Fruit fly (Drosophila melanogaster): ENCODE measurements around the gene Jupiter.

The Jupiter gene

DNA sequence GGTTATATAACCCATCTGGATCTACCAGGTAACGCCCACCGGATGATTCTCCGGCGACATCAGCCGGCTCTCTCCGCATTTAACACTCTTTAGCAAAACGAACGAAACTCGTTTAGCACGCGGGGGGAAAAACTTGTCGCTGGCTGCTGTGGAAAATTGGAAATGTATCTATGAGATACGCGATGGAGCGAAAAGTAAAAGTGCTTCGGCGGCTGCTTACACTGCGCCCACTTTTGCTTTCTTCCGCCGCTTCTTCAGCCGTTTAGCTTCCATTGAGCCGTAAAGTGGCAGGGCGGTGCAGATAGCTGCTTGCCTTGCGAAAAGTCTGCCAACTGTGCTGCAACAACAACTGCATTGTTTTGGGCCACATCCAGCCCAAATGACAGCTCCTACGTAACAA lies 41.5 kb upstream of the Jupiter start:
- TF ChIP-seq Ets98B (GFP tag; IDR thresholded peaks at IDR 0.05) (no peak), CG4496 (GFP tag; IDR thresholded peaks at IDR 0.05) (no peak; the same call in 2 of the 3 replicates), CG10348 (GFP tag; IDR thresholded peaks at IDR 0.05) (no peak), gl (tag; optimal IDR thresholded peaks at IDR 0.05) (no peak), CG14655 (GFP tag; optimal IDR thresholded peaks at IDR 0.05) (peak; percentile 36), fd96Ca (GFP tag; IDR thresholded peaks at IDR 0.05) (peak; percentile 14; the same call in 1 of the 3 replicates), CG32121 (GFP tag; IDR thresholded peaks at IDR 0.05) (no peak), CG8301 (tag; optimal IDR thresholded peaks at IDR 0.05) (peak; percentile 32)

DNA sequence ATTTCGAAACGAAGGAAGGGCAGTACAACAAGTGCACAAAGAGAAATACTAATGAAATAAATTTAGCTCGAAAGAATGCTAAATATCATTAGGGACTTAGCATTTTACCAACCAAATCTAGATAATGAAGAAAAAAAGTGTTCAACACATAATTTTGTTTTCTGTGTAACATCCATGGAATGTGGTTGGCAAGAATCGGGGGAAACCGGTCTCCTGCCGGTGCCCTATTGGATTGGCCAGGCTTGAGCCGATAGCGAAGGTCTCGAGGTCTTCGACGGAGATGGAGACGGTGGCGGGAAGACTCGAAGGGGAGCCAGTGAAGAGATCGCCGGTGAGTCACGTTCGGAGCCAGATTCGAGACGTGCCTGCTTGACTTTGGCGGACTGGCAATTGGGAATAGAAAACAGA lies 38.1 kb upstream of the Jupiter start:
- TF ChIP-seq CG15710 (tag; optimal IDR thresholded peaks at IDR 0.05) (peak; percentile 85), CG32121 (GFP tag; IDR thresholded peaks at IDR 0.05) (peak; percentile 76), CG17806 (tag; optimal IDR thresholded peaks at IDR 0.05) (peak; percentile 87), fd96Ca (GFP tag; IDR thresholded peaks at IDR 0.05) (peak; percentile 62; the same call in 1 of the 3 replicates), CG4496 (GFP tag; IDR thresholded peaks at IDR 0.05) (peak; percentile 90), Ets98B (GFP tag; IDR thresholded peaks at IDR 0.05) (peak; percentile 74), Pif1A (GFP tag; optimal IDR thresholded peaks at IDR 0.05) (peak; percentile 83), CG13204 (GFP tag; optimal IDR thresholded peaks at IDR 0.05) (peak; percentile 74), EcR (GFP tag; optimal IDR thresholded peaks at IDR 0.05) (peak; percentile 81), CG12605 (GFP tag; IDR thresholded peaks at IDR 0.05) (peak; percentile 56; the same call in 1 of the 2 replicates), D1 (tag; optimal IDR thresholded peaks at IDR 0.05) (peak; percentile 25), CG8159 (tag; optimal IDR thresholded peaks at IDR 0.05) (peak; percentile 87), gl (tag; optimal IDR thresholded peaks at IDR 0.05) (peak; percentile 76), CG34367 (tag; optimal IDR thresholded peaks at IDR 0.05) (peak; percentile 81), Pif1B (GFP tag; optimal IDR thresholded peaks at IDR 0.05) (peak; percentile 86), CG9948 (tag; optimal IDR thresholded peaks at IDR 0.05) (peak; percentile 83), rn (GFP tag; IDR thresholded peaks at IDR 0.05) (peak; percentile 41; the same call in 1 of the 2 replicates), CG14655 (GFP tag; optimal IDR thresholded peaks at IDR 0.05) (peak; percentile 80), Snoo (tag; optimal IDR thresholded peaks at IDR 0.05) (peak; percentile 78), CG10348 (GFP tag; IDR thresholded peaks at IDR 0.05) (no peak), CG8301 (tag; optimal IDR thresholded peaks at IDR 0.05) (peak; percentile 78)

DNA sequence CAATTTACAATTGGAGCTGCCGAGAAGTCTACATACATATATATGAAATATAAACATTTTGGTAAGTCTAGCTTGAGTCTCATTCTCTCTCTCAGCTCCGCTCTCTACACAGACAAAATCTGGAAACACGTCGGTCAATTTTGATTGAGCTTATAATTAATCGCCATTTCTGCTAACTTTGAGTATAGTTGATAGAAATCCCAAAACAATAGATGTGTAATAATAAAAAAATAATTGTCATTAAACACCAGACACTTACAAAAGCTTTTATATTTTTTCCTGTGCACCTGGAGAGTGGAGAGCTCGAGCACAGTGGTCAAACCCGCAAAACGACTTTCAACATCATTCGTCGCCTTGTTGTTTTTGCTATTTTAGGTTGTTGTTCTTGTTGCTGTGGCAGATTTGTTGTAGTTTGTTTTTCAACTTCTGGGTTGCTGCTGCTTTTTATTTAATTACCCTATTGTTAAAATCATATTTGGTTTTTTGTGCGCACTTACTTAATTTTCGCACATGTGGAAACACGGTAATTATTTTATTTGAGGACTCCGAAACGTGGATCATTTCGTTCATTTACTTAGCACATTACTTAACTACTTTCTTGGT lies 37.0 kb upstream of the Jupiter start:
- peak; percentile 99 for TF ChIP-seq CG17806 (tag; optimal IDR thresholded peaks at IDR 0.05)
- peak; percentile 60 for TF ChIP-seq EcR (GFP tag; optimal IDR thresholded peaks at IDR 0.05)
- TF ChIP-seq gl (tag; optimal IDR thresholded peaks at IDR 0.05) = peak; percentile 98
- peak; percentile 99 for TF ChIP-seq fd96Ca (GFP tag; IDR thresholded peaks at IDR 0.05)
- TF ChIP-seq rn (GFP tag; IDR thresholded peaks at IDR 0.05) = peak; percentile 97
- peak; percentile 100 for TF ChIP-seq Pif1B (GFP tag; optimal IDR thresholded peaks at IDR 0.05)
- peak; percentile 97 for TF ChIP-seq D1 (tag; optimal IDR thresholded peaks at IDR 0.05)
- peak; percentile 99 for TF ChIP-seq Pif1A (GFP tag; optimal IDR thresholded peaks at IDR 0.05)
- peak; percentile 99 for TF ChIP-seq CG8159 (tag; optimal IDR thresholded peaks at IDR 0.05)
- peak; percentile 99 for TF ChIP-seq CG15710 (tag; optimal IDR thresholded peaks at IDR 0.05)
- peak; percentile 99 for TF ChIP-seq CG14655 (GFP tag; optimal IDR thresholded peaks at IDR 0.05)
- TF ChIP-seq Ets98B (GFP tag; IDR thresholded peaks at IDR 0.05) = peak; percentile 99
- TF ChIP-seq Snoo (tag; optimal IDR thresholded peaks at IDR 0.05) = peak; percentile 98
- peak; percentile 99 for TF ChIP-seq CG9948 (tag; optimal IDR thresholded peaks at IDR 0.05)
- peak; percentile 94 for TF ChIP-seq CG10348 (GFP tag; IDR thresholded peaks at IDR 0.05)
- peak; percentile 96 for TF ChIP-seq CG13204 (GFP tag; optimal IDR thresholded peaks at IDR 0.05)
- TF ChIP-seq CG12605 (GFP tag; IDR thresholded peaks at IDR 0.05) = peak; percentile 99
- TF ChIP-seq CG4496 (GFP tag; IDR thresholded peaks at IDR 0.05) = peak; percentile 99
- TF ChIP-seq CG8301 (tag; optimal IDR thresholded peaks at IDR 0.05) = peak; percentile 99
- TF ChIP-seq CG32121 (GFP tag; IDR thresholded peaks at IDR 0.05) = peak; percentile 99
- peak; percentile 99 for TF ChIP-seq CG34367 (tag; optimal IDR thresholded peaks at IDR 0.05)

DNA sequence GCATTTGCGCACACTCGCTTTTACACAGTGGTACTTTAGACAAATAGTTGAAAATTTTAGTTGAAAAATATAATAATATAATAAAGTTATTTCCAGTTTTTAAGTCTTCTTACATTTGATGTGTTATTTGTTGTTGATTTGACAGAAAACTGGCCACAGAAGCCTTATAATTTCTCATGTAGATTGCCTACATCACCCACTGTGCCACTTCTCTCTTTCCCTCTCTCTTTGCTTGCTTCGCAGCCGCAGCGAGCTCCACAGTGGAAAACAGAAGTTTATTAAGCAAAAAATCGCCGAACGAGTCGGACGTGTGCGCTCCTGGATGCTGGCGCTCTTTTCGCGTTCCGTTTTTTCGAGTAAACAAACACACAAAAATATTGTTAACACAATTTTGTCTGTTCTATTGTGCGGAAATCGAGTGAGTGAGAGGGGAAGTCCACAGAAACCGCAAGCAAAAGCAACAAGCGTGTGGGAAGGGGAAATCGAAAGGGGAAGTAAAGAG lies 36.2 kb upstream of the Jupiter start, which contains the start of gene CG42327:
CG42327 (plus strand) TSS at position 277 of the 502 bp plus-strand sequence.
- TF ChIP-seq CG8159 (tag; optimal IDR thresholded peaks at IDR 0.05) (peak; percentile 91), Snoo (tag; optimal IDR thresholded peaks at IDR 0.05) (peak; percentile 93), CG34367 (tag; optimal IDR thresholded peaks at IDR 0.05) (peak; percentile 91), CG32121 (GFP tag; IDR thresholded peaks at IDR 0.05) (peak; percentile 98), CG9948 (tag; optimal IDR thresholded peaks at IDR 0.05) (peak; percentile 92), CG8301 (tag; optimal IDR thresholded peaks at IDR 0.05) (peak; percentile 96), rn (GFP tag; IDR thresholded peaks at IDR 0.05) (peak; percentile 89), CG12605 (GFP tag; IDR thresholded peaks at IDR 0.05) (peak; percentile 97), CG14655 (GFP tag; optimal IDR thresholded peaks at IDR 0.05) (peak; percentile 97), CG15710 (tag; optimal IDR thresholded peaks at IDR 0.05) (peak; percentile 85), Pif1A (GFP tag; optimal IDR thresholded peaks at IDR 0.05) (peak; percentile 95), CG13204 (GFP tag; optimal IDR thresholded peaks at IDR 0.05) (peak; percentile 70), CG4496 (GFP tag; IDR thresholded peaks at IDR 0.05) (peak; percentile 98), EcR (GFP tag; optimal IDR thresholded peaks at IDR 0.05) (peak; percentile 11), CG10348 (GFP tag; IDR thresholded peaks at IDR 0.05) (peak; percentile 63), Ets98B (GFP tag; IDR thresholded peaks at IDR 0.05) (peak; percentile 98), gl (tag; optimal IDR thresholded peaks at IDR 0.05) (peak; percentile 80), Pif1B (GFP tag; optimal IDR thresholded peaks at IDR 0.05) (peak; percentile 97), D1 (tag; optimal IDR thresholded peaks at IDR 0.05) (peak; percentile 88), CG17806 (tag; optimal IDR thresholded peaks at IDR 0.05) (peak; percentile 95), fd96Ca (GFP tag; IDR thresholded peaks at IDR 0.05) (peak; percentile 97)
